Fruit fly (Drosophila melanogaster) whole organism: Measurements from ENCODE around the gene NTPase.

Source experiments
- CG8478 ChIP-seq: fragments of >200 bp; optimal IDR thresholded peaks from 2 replicates; lab custom pipeline; 2018; ENCODE audit warnings: inconsistent platforms
- Dll ChIP-seq: fragments of >200 bp; optimal IDR thresholded peaks from 2 replicates; lab custom pipeline; 2017
- EcR ChIP-seq, 2 experiments: fragments of >200 bp; optimal IDR thresholded peaks; 2 replicates each; lab custom pipeline; 2017; ENCODE audit warnings: missing biosample characterization in 2 of 2, missing genetic modification characterization in 2 of 2, missing genetic modification reagents in 2 of 2
- pan ChIP-seq: fragments of >200 bp; optimal IDR thresholded peaks from 2 replicates; lab custom pipeline; 2017
- psq ChIP-seq: fragments of >200 bp; optimal IDR thresholded peaks from 2 replicates; lab custom pipeline; 2017
- usp ChIP-seq: fragments of >200 bp; optimal IDR thresholded peaks from 2 replicates; lab custom pipeline; 2017; ENCODE audit warnings: missing biosample characterization, missing genetic modification characterization, mixed read lengths

Gene NTPase

dm6 chr2L:2904316-2905050 is 18.8 kb upstream of the NTPase start:
- TF ChIP-seq Dll (lab: Kevin White, UChicago) (no peak), EcR (GFP tag; optimal IDR thresholded peaks at IDR 0.05; lab: Kevin White, UChicago) (no peak), psq (no peak), pan (lab: Kevin White, UChicago) (no peak), usp (GFP tag; lab: Kevin White, UChicago) (no peak), CG8478 (lab: Kevin White, UChicago) (no peak)

- TF ChIP-seq EcR (GFP tag; optimal IDR thresholded peaks at IDR 0.05; lab: Kevin White, UChicago) (no peak), pan (lab: Kevin White, UChicago) (no peak), usp (GFP tag; lab: Kevin White, UChicago) (no peak), psq (no peak), CG8478 (lab: Kevin White, UChicago) (no peak), Dll (lab: Kevin White, UChicago) (no peak)
Measured at dm6 chr2L:2903649-2904048, 18.0 kb upstream of the NTPase start.

- TF ChIP-seq CG8478 (lab: Kevin White, UChicago) (no peak), usp (GFP tag; lab: Kevin White, UChicago) (no peak), EcR (GFP tag; optimal IDR thresholded peaks at IDR 0.05; lab: Kevin White, UChicago) (no peak), psq (no peak), pan (lab: Kevin White, UChicago) (no peak), Dll (lab: Kevin White, UChicago) (no peak)
Measured at dm6 chr2L:2901445-2901844, 15.8 kb upstream of the NTPase start.

DNA sequence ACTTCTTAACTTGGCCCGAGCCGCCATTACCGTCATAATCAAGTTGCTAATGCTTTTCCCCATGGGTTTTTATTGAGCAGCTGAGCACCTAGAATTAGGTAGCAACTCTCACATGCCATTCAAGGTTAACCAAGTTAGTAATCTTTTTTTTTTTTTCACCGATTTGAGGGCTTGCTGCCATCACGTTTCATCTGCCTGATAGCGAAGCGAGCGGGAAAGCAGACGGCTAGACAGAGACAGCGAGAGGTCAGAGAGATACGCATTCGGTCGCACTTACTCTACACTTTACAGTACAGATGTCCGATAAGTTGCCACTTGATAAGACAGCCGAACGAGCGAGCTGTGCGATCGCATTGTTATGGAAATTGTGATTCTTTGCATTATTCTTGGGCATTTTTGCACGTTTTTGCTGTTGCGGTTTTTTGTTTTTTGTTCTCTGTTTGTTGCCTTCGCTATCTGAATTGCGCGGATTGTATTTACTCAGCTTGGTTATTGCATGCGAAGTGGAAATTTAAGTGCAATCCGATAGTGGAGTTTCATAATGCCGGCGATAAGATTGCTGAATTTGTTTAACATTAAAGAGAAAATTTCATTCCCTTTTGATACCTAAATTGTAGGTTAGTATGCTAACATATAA is 14.9 kb upstream of the NTPase start:
- TF ChIP-seq EcR (GFP tag; optimal IDR thresholded peaks at IDR 0.05; lab: Kevin White, UChicago) (peak in 1 of 2 experiments; percentile 29), pan (lab: Kevin White, UChicago) (no peak)

- TF ChIP-seq EcR (GFP tag; optimal IDR thresholded peaks at IDR 0.05; lab: Kevin White, UChicago) (no peak), Dll (lab: Kevin White, UChicago) (no peak), pan (lab: Kevin White, UChicago) (no peak), psq (no peak), usp (GFP tag; lab: Kevin White, UChicago) (no peak), CG8478 (lab: Kevin White, UChicago) (no peak)
Measured at dm6 chr2L:2898247-2898646, 12.6 kb upstream of the NTPase start.

DNA sequence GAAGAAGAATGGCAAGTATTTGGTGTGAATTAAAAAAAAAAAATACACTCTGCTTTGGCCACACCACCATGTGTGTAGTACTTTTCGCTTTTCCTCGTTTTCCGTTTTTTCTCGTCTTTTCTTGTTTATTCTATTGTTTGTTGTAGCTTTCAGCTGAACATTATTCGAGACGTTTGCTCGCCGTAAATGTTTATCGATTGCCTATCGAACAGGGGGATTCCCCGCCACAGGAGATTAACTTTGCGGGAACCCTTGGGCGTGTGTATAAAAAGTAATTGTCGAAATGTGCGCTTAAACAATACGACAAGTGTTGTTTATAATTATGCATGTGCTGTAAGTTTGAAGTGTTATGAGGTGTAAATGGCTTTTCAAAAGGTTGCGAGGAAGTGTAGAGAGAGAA is 12.1 kb upstream of the NTPase start:
- TF ChIP-seq Dll (lab: Kevin White, UChicago) (no peak), CG8478 (lab: Kevin White, UChicago) (no peak)

DNA sequence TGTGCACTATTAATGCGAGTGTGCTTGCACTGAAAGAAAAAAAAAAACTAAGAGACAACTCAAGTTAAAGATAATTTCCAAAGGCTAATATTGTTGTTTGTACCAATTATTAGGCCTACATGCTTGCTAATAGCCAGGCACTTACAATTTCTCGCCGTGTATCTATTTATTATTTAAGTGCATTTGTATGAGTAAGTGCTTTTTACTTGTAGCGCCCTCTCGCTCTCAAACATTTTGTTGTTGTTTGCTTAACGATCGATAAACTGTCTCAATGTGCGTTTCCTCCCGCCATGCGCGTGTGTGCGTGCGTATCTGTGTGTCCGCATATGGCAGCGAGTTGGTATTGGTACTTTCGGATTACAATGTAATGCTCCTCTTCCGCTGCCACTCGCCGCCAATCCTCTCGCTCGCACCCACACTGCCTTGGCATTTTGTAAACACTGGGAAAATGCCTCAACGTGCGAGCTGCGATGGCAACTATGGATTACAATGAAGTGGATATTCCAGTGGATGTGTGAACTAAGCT is 11.4 kb upstream of the NTPase start:
- no peak for TF ChIP-seq psq
- TF ChIP-seq CG8478 (lab: Kevin White, UChicago) = no peak
- TF ChIP-seq EcR (GFP tag; optimal IDR thresholded peaks at IDR 0.05; lab: Kevin White, UChicago) = no peak
- no peak for TF ChIP-seq pan (lab: Kevin White, UChicago)
- TF ChIP-seq Dll (lab: Kevin White, UChicago) = no peak
- TF ChIP-seq usp (GFP tag; lab: Kevin White, UChicago) = no peak

DNA sequence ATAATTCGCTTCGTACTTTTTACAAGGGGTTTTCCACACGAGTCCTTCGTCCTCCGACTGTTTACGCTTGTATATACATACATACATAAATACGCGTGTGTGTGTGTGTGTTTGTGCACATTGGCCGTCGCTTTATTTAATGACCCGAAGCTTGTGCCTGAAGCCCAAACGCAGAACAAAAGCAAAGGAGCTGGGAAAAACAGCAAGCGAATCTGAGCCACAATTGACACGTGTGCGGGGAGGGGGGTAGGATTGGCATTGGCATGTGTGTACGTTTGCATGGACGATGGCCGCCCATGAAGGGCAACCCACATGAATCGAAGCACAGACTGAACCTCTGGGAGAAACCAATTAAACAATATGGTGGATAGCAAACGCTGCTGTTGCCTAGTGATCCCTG is 8.7 kb upstream of the NTPase start:
- TF ChIP-seq Dll (lab: Kevin White, UChicago) (no peak), psq (no peak), CG8478 (lab: Kevin White, UChicago) (no peak), usp (GFP tag; lab: Kevin White, UChicago) (no peak), EcR (GFP tag; optimal IDR thresholded peaks at IDR 0.05; lab: Kevin White, UChicago) (no peak), pan (lab: Kevin White, UChicago) (no peak)

dm6 chr2L:2891200-2891599 is 5.5 kb upstream of the NTPase start:
- no peak for TF ChIP-seq Dll (lab: Kevin White, UChicago)
- TF ChIP-seq EcR (GFP tag; optimal IDR thresholded peaks at IDR 0.05; lab: Kevin White, UChicago) = no peak
- no peak for TF ChIP-seq usp (GFP tag; lab: Kevin White, UChicago)

dm6 chr2L:2888859-2889443 is 3.3 kb upstream of the NTPase start:
- TF ChIP-seq Dll (lab: Kevin White, UChicago) = no peak
- TF ChIP-seq EcR (GFP tag; optimal IDR thresholded peaks at IDR 0.05; lab: Kevin White, UChicago) = peak in 1 of 2 experiments; percentile 78

dm6 chr2L:2887760-2888600 is 2.3 kb upstream of the NTPase start:
- TF ChIP-seq pan (lab: Kevin White, UChicago) (no peak), CG8478 (lab: Kevin White, UChicago) (no peak), usp (GFP tag; lab: Kevin White, UChicago) (no peak), psq (no peak), Dll (lab: Kevin White, UChicago) (no peak), EcR (GFP tag; optimal IDR thresholded peaks at IDR 0.05; lab: Kevin White, UChicago) (no peak)
